Worm (Caenorhabditis elegans) whole organism, L2 larva: ENCODE measurements around the gene hrg-5.

Experiments
- C34F6.9 ChIP-seq: fragments of 150-350 bp; optimal IDR thresholded peaks from 2 replicates; lab custom pipeline; 2014; ENCODE audit warnings: missing biosample characterization, missing genetic modification characterization
- F13H6.1 ChIP-seq: sonication (generic microtip); optimal IDR thresholded peaks from 2 replicates; lab custom pipeline; 2016; ENCODE audit warnings: missing genetic modification characterization, missing compliant biosample characterization
- R02D3.7 ChIP-seq: fragments of 150-350 bp; optimal IDR thresholded peaks from 2 replicates; lab custom pipeline; 2014; ENCODE audit warnings: missing biosample characterization, missing genetic modification characterization
- Y55F3AM.14 ChIP-seq: fragments of 200-800 bp; sonication (Bioruptor generic); optimal IDR thresholded peaks from 2 replicates; lab custom pipeline; 2018; ENCODE audit warnings: mild to moderate bottlenecking, missing genetic modification characterization, missing compliant biosample characterization
- ZK546.5 ChIP-seq: sonication (generic microtip); optimal IDR thresholded peaks from 2 replicates; lab custom pipeline; 2017; ENCODE audit warnings: missing biosample characterization, missing genetic modification characterization
- alr-1 ChIP-seq: fragments of 150-350 bp; optimal IDR thresholded peaks from 2 replicates; lab custom pipeline; 2014; ENCODE audit warnings: missing biosample characterization, missing genetic modification characterization
- aly-2 ChIP-seq: fragments of 150-350 bp; optimal IDR thresholded peaks from 2 replicates; lab custom pipeline; 2014; ENCODE audit warnings: missing biosample characterization, missing genetic modification characterization
- ama-1 ChIP-seq: fragments of 150-350 bp; optimal IDR thresholded peaks from 2 replicates; lab custom pipeline; 2018; ENCODE audit warnings: inconsistent platforms
- blmp-1 ChIP-seq: sonication (generic microtip); optimal IDR thresholded peaks from 2 replicates; lab custom pipeline; 2017; ENCODE audit warnings: missing genetic modification characterization, mild to moderate bottlenecking, missing compliant biosample characterization, antibody characterized with exemption, moderate library complexity; ENCODE audit not compliant: insufficient read depth
- ceh-16 ChIP-seq: fragments of 150-350 bp; optimal IDR thresholded peaks from 2 replicates; lab custom pipeline; 2014; ENCODE audit warnings: missing biosample characterization, missing genetic modification characterization
- ceh-82 ChIP-seq: fragments of 150-350 bp; optimal IDR thresholded peaks from 2 replicates; lab custom pipeline; 2014; ENCODE audit warnings: missing biosample characterization, missing genetic modification characterization
- crh-2 ChIP-seq: sonication (generic microtip); optimal IDR thresholded peaks from 2 replicates; lab custom pipeline; 2017; ENCODE audit warnings: missing biosample characterization, missing genetic modification characterization
- egl-27 ChIP-seq: sonication (generic microtip); optimal IDR thresholded peaks from 3 replicates; lab custom pipeline; 2017; ENCODE audit warnings: missing biosample characterization, missing genetic modification reagents, missing genetic modification characterization
- elt-1 ChIP-seq: fragments of 150-350 bp; optimal IDR thresholded peaks from 2 replicates; lab custom pipeline; 2014; ENCODE audit warnings: missing biosample characterization, missing genetic modification characterization
- elt-3 ChIP-seq: sonication (generic microtip); optimal IDR thresholded peaks from 2 replicates; lab custom pipeline; 2017; ENCODE audit warnings: missing biosample characterization, missing genetic modification characterization
- fos-1 ChIP-seq: fragments of 150-350 bp; optimal IDR thresholded peaks from 2 replicates; lab custom pipeline; 2014; ENCODE audit warnings: missing biosample characterization, missing genetic modification characterization
- gmeb-1 ChIP-seq: fragments of 150-350 bp; optimal IDR thresholded peaks from 2 replicates; lab custom pipeline; 2014; ENCODE audit warnings: missing biosample characterization, missing genetic modification characterization
- lin-11 ChIP-seq: fragments of 150-350 bp; sonication (generic microtip); optimal IDR thresholded peaks from 2 replicates; lab custom pipeline; 2014; ENCODE audit warnings: missing biosample characterization, missing genetic modification characterization, inconsistent platforms, mixed read lengths
- lin-13 ChIP-seq: fragments of 150-350 bp; optimal IDR thresholded peaks from 2 replicates; lab custom pipeline; 2014; ENCODE audit warnings: missing biosample characterization, missing genetic modification reagents, missing genetic modification characterization
- lin-39 ChIP-seq: fragments of 150-350 bp; optimal IDR thresholded peaks from 2 replicates; lab custom pipeline; 2014; ENCODE audit warnings: missing biosample characterization, missing genetic modification reagents, missing genetic modification characterization
- mbf-1 ChIP-seq: sonication (generic microtip); optimal IDR thresholded peaks from 2 replicates; lab custom pipeline; 2017; ENCODE audit warnings: missing biosample characterization, missing genetic modification characterization
- mdl-1 ChIP-seq, 2 experiments: fragments of 150-350 bp in 1 of 2; sonication (generic microtip) in 1 of 2; optimal IDR thresholded peaks; 2 replicates each; lab custom pipeline; 2017; ENCODE audit warnings: missing biosample characterization in 2 of 2, missing genetic modification characterization in 2 of 2
- nhr-10 ChIP-seq: sonication (generic microtip); optimal IDR thresholded peaks from 2 replicates; lab custom pipeline; 2017; ENCODE audit warnings: missing biosample characterization, missing genetic modification characterization
- nhr-11 ChIP-seq: fragments of 150-350 bp; optimal IDR thresholded peaks from 2 replicates; lab custom pipeline; 2014; ENCODE audit warnings: missing biosample characterization, missing genetic modification characterization
- nhr-12 ChIP-seq: fragments of 150-350 bp; optimal IDR thresholded peaks from 2 replicates; lab custom pipeline; 2014; ENCODE audit warnings: missing biosample characterization, missing genetic modification characterization
- nhr-129 ChIP-seq: fragments of 150-350 bp; optimal IDR thresholded peaks from 2 replicates; lab custom pipeline; 2014; ENCODE audit warnings: missing biosample characterization, missing genetic modification characterization
- nhr-21 ChIP-seq: fragments of 150-350 bp; optimal IDR thresholded peaks from 2 replicates; lab custom pipeline; 2014; ENCODE audit warnings: missing biosample characterization, missing genetic modification characterization
- nhr-23 ChIP-seq: fragments of 150-350 bp; optimal IDR thresholded peaks from 2 replicates; lab custom pipeline; 2014; ENCODE audit warnings: missing biosample characterization, missing genetic modification reagents, missing genetic modification characterization
- nhr-237 ChIP-seq: fragments of 150-350 bp; optimal IDR thresholded peaks from 2 replicates; lab custom pipeline; 2014; ENCODE audit warnings: missing biosample characterization, missing genetic modification characterization
- nhr-25 ChIP-seq: fragments of 150-350 bp; sonication (generic microtip); optimal IDR thresholded peaks from 3 replicates; lab custom pipeline; 2014; ENCODE audit warnings: missing biosample characterization, missing genetic modification characterization
- nhr-77 ChIP-seq: fragments of 150-350 bp; optimal IDR thresholded peaks from 2 replicates; lab custom pipeline; 2014; ENCODE audit warnings: missing biosample characterization, missing genetic modification characterization
- peb-1 ChIP-seq: fragments of 150-350 bp; optimal IDR thresholded peaks from 2 replicates; lab custom pipeline; 2014; ENCODE audit warnings: missing biosample characterization, missing genetic modification characterization
- skn-1 ChIP-seq: sonication (generic microtip); optimal IDR thresholded peaks from 2 replicates; lab custom pipeline; 2017; ENCODE audit warnings: missing biosample characterization, missing genetic modification characterization
- sma-3 ChIP-seq: sonication (generic microtip); optimal IDR thresholded peaks from 2 replicates; lab custom pipeline; 2016; ENCODE audit warnings: missing genetic modification reagents, missing genetic modification characterization, missing compliant biosample characterization
- sma-9 ChIP-seq, 2 experiments: fragments of 150-350 bp in 1 of 2; sonication (generic microtip) in 1 of 2; optimal IDR thresholded peaks; 2 replicates each; lab custom pipeline; 2014 to 2016; ENCODE audit warnings: missing genetic modification characterization in 2 of 2, mild to moderate bottlenecking in 1 of 2, missing biosample characterization in 1 of 2, missing compliant biosample characterization in 1 of 2, missing genetic modification reagents in 1 of 2, moderate library complexity in 1 of 2
- snpc-4 ChIP-seq: fragments of 150-350 bp; optimal IDR thresholded peaks from 2 replicates; lab custom pipeline; 2014; ENCODE audit warnings: missing biosample characterization, missing genetic modification characterization
- unc-39 ChIP-seq: fragments of 150-350 bp; optimal IDR thresholded peaks from 2 replicates; lab custom pipeline; 2014; ENCODE audit warnings: missing biosample characterization, missing genetic modification characterization
- unc-55 ChIP-seq: fragments of 150-350 bp; sonication (generic microtip); optimal IDR thresholded peaks from 3 replicates; lab custom pipeline; 2014; ENCODE audit warnings: missing biosample characterization, missing genetic modification reagents, missing genetic modification characterization
- zag-1 ChIP-seq: fragments of 150-350 bp; optimal IDR thresholded peaks from 2 replicates; lab custom pipeline; 2014; ENCODE audit warnings: missing biosample characterization, missing genetic modification characterization
- ztf-1 ChIP-seq: fragments of 200-800 bp; sonication (Bioruptor generic); conservative IDR thresholded peaks from 2 replicates; pipeline ENCODE4 v1.3.6; 2022; ENCODE audit warnings: missing genetic modification characterization, missing compliant biosample characterization
- ztf-11 ChIP-seq: sonication (generic microtip); optimal IDR thresholded peaks from 2 replicates; lab custom pipeline; 2017; ENCODE audit warnings: missing biosample characterization, missing genetic modification characterization
- ztf-4 ChIP-seq: fragments of 150-350 bp; optimal IDR thresholded peaks from 2 replicates; lab custom pipeline; 2014; ENCODE audit warnings: missing biosample characterization, missing genetic modification characterization

The hrg-5 gene

DNA sequence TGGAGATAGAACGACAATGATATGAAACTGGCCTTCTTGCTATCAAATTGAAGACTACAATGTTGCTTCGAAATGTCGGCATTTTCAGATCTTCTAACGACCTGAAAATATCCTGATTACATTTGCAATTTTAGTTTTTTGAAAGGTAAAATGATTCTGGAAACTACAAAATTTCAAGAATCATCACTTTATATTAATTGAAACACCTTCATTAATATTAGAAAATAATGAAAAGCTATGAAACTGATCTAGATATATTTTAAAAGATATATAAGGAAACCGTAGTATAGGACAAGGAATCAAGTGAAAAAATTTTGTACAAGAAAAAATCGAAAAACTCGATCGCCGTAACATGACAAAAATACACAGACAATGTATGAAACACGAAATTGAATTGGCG, 17.3 kb downstream of the hrg-5 start, which contains the start of gene ndx-9:
Gene ndx-9, minus strand, starts transcription at position 101 of the 400 bp plus-strand sequence.
- TF ChIP-seq nhr-21 (no peak), nhr-23 (tag; lab: Kevin White, UChicago) (no peak), nhr-25 (tag; lab: Kevin White, UChicago) (no peak), Y55F3AM.14 (GFP tag; lab: Kevin White, UChicago) (no peak), blmp-1 (tag; lab: Kevin White, UChicago) (no peak), fos-1 (tag; lab: Kevin White, UChicago) (no peak), ztf-4 (no peak), zag-1 (tag; lab: Kevin White, UChicago) (no peak), nhr-10 (tag; lab: Kevin White, UChicago) (no peak), unc-55 (GFP tag; lab: Kevin White, UChicago) (no peak), ztf-1 (no peak), snpc-4 (tag; lab: Kevin White, UChicago) (no peak), ceh-16 (tag; lab: Kevin White, UChicago) (no peak), alr-1 (tag; lab: Kevin White, UChicago) (no peak)

DNA sequence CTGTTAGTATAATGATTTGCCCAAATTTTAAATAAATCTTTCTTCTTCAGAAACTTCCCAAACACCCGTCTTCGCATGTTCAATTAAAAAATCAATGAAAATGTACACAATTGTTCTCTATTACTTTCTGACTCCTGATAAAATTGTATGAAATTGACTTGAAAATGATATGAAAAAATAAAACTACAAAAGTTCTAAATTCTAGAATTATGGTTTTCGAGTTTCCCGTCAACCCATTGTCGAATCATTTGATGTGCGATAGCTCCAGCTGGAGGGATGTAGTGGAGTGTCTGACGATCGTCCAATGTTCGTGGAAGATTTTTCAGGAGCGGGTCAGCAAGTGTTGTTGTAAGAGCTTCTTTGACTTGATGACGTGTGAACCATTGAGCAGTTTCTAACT, 19.3 kb downstream of the hrg-5 start:
- no peak for TF ChIP-seq aly-2 (tag; lab: Kevin White, UChicago)
- no peak for TF ChIP-seq alr-1 (tag; lab: Kevin White, UChicago)
- TF ChIP-seq nhr-11 = no peak
- TF ChIP-seq lin-11 = no peak
- no peak for TF ChIP-seq R02D3.7 (tag; lab: Kevin White, UChicago)
- TF ChIP-seq ztf-1 = no peak
- TF ChIP-seq zag-1 (tag; lab: Kevin White, UChicago) = no peak
- TF ChIP-seq crh-2 = no peak
- TF ChIP-seq ama-1 (lab: Kevin White, UChicago) = no peak
- TF ChIP-seq gmeb-1 = no peak
- no peak for TF ChIP-seq nhr-23 (tag; lab: Kevin White, UChicago)
- no peak for TF ChIP-seq ztf-11 (tag; lab: Kevin White, UChicago)
- TF ChIP-seq ZK546.5 (tag; lab: Kevin White, UChicago) = no peak
- no peak for TF ChIP-seq C34F6.9
- no peak for TF ChIP-seq lin-13
- no peak for TF ChIP-seq egl-27 (tag; lab: Kevin White, UChicago)
- no peak for TF ChIP-seq nhr-10 (tag; lab: Kevin White, UChicago)
- TF ChIP-seq F13H6.1 (tag; lab: Kevin White, UChicago) = no peak
- TF ChIP-seq nhr-25 (tag; lab: Kevin White, UChicago) = no peak
- no peak for TF ChIP-seq fos-1 (tag; lab: Kevin White, UChicago)

DNA sequence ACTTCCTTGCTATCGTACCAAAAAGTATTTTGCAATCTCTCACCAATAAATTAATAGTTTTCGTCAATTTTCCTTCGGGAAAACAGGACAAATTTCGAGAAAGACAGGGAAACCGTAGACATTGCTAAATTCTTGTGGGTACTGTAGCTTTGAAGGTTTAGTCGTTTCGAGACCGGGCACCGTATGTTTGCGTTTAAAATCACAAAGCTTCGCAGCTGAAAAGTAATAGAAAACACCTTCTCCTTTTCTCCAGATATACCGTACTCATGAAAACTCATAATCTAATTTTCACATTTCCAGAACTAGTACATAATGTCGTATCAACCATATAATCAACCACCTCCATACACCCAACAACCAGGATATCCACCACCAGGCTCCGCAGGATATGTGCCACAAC, 20.2 kb downstream of the hrg-5 start, which contains the start of gene F13H10.6:
Gene F13H10.6, plus strand, starts transcription at position 301 of the 400 bp plus-strand sequence.
- no peak for TF ChIP-seq ceh-82 (tag; lab: Kevin White, UChicago)
- TF ChIP-seq mbf-1 (tag; lab: Kevin White, UChicago) = no peak
- TF ChIP-seq ztf-4 = no peak

DNA sequence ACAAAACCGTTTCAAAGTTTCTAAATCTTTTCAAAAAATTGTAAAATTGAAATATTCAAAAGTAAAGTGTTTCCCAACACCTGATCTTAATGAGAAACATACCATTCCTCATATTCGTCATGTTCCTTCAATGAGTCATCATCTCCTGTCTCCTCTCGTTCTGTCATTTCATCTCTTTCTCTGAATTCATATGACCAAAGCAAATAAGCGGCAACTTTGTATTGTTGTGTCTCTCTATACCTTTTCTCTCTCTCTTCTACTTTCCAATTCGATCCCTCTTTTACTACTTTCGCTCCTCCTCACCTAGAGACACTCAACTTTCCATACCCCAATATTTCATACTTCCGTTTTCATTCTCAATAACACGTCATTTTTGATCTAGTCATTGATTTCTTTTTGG, 21.0 kb downstream of the hrg-5 start:
- TF ChIP-seq egl-27 (tag; lab: Kevin White, UChicago) = no peak
- TF ChIP-seq elt-3 (tag; lab: Kevin White, UChicago) = no peak
- peak; percentile 78 for TF ChIP-seq fos-1 (tag; lab: Kevin White, UChicago)
- peak; percentile 32 for TF ChIP-seq nhr-21
- no peak for TF ChIP-seq skn-1 (tag; lab: Kevin White, UChicago)
- TF ChIP-seq ceh-16 (tag; lab: Kevin White, UChicago) = no peak
- TF ChIP-seq mdl-1 (tag; optimal IDR thresholded peaks at IDR 0.05; lab: Kevin White, UChicago) = no peak
- peak; percentile 75 for TF ChIP-seq nhr-129
- TF ChIP-seq ztf-11 (tag; lab: Kevin White, UChicago) = no peak
- TF ChIP-seq sma-3 (GFP tag; lab: Kevin White, UChicago) = peak; percentile 48
- no peak for TF ChIP-seq unc-39 (tag; lab: Kevin White, UChicago)
- peak; percentile 89 for TF ChIP-seq blmp-1 (tag; lab: Kevin White, UChicago)
- no peak for TF ChIP-seq mbf-1 (tag; lab: Kevin White, UChicago)
- peak; percentile 2 for TF ChIP-seq C34F6.9
- peak; percentile 66 for TF ChIP-seq nhr-25 (tag; lab: Kevin White, UChicago)
- no peak for TF ChIP-seq nhr-77
- TF ChIP-seq sma-9 (GFP tag; optimal IDR thresholded peaks at IDR 0.05; lab: Kevin White, UChicago) = peak; percentile 24
- TF ChIP-seq sma-9 (tag; optimal IDR thresholded peaks at IDR 0.05; lab: Kevin White, UChicago) = no peak
- TF ChIP-seq alr-1 (tag; lab: Kevin White, UChicago) = no peak
- no peak for TF ChIP-seq R02D3.7 (tag; lab: Kevin White, UChicago)
- TF ChIP-seq elt-1 (tag; lab: Kevin White, UChicago) = no peak
- TF ChIP-seq nhr-11 = no peak
- TF ChIP-seq ZK546.5 (tag; lab: Kevin White, UChicago) = no peak
- no peak for TF ChIP-seq peb-1
- TF ChIP-seq F13H6.1 (tag; lab: Kevin White, UChicago) = peak; percentile 1
- TF ChIP-seq nhr-12 (tag; lab: Kevin White, UChicago) = no peak
- TF ChIP-seq lin-11 = no peak
- TF ChIP-seq aly-2 (tag; lab: Kevin White, UChicago) = no peak
- no peak for TF ChIP-seq lin-13
- TF ChIP-seq crh-2 = peak; percentile 33
- TF ChIP-seq lin-39 = no peak
- no peak for TF ChIP-seq nhr-237 (tag; lab: Kevin White, UChicago)
- no peak for TF ChIP-seq nhr-23 (tag; lab: Kevin White, UChicago)
